Fruit fly (Drosophila melanogaster): Measurements from ENCODE around the gene CG5194.

CG5194 gene

dm6 chr3L:9033999-9034626, 24.5 kb upstream of the CG5194 start (continued):
- TF ChIP-seq CG43689 (GFP tag; IDR thresholded peaks at IDR 0.05) (peak; percentile 59; the same call in 1 of the 2 replicates), CG32767 (GFP tag; IDR thresholded peaks at IDR 0.05) (peak; percentile 68; the same call in 1 of the 2 replicates), CG10147 (GFP tag; optimal IDR thresholded peaks at IDR 0.05) (peak; percentile 25), klu (GFP tag; IDR thresholded peaks at IDR 0.05) (no peak; the same call in 1 of the 2 replicates), run (tag; optimal IDR thresholded peaks at IDR 0.05) (no peak), CG4328 (GFP tag; optimal IDR thresholded peaks at IDR 0.05) (peak; percentile 24), otp (GFP tag; IDR thresholded peaks at IDR 0.05) (peak; percentile 72; the same call in 2 of the 3 replicates), gce (GFP tag; IDR thresholded peaks at IDR 0.05) (peak; percentile 81), bsh (GFP tag; optimal IDR thresholded peaks at IDR 0.05) (peak in 1 of 2 experiments; percentile 67), Rfx (GFP tag; IDR thresholded peaks at IDR 0.05) (0 out of 2 replicates have a peak, but pooled peaks have one; percentile 26), CG9817 (tag; optimal IDR thresholded peaks at IDR 0.05) (no peak), Lim3 (GFP tag; IDR thresholded peaks at IDR 0.05) (no peak), ara (GFP tag; IDR thresholded peaks at IDR 0.05) (peak; percentile 90), CG32532 (GFP tag; IDR thresholded peaks at IDR 0.05) (0 out of 2 replicates have a peak, but pooled peaks have one; percentile 12), vvl (GFP tag; IDR thresholded peaks at IDR 0.05) (peak; percentile 81), Doc2 (GFP tag; IDR thresholded peaks at IDR 0.05) (no peak), dmrt11E (tag; optimal IDR thresholded peaks at IDR 0.05) (peak; percentile 72), CG14860 (GFP tag; IDR thresholded peaks at IDR 0.05; ENCODE audit: partially characterized antibody) (no peak), Mes4 (GFP tag; optimal IDR thresholded peaks at IDR 0.05) (peak; percentile 23), unpg (GFP tag; optimal IDR thresholded peaks at IDR 0.05) (peak; percentile 3), CG3407 (GFP tag; optimal IDR thresholded peaks at IDR 0.05) (no peak), CG10979 (tag; optimal IDR thresholded peaks at IDR 0.05) (peak; percentile 91), CG7987 (GFP tag; optimal IDR thresholded peaks at IDR 0.05) (no peak), Drgx (GFP tag; IDR thresholded peaks at IDR 0.05) (peak; percentile 27; the same call in 1 of the 2 replicates), Fer1 (GFP tag; optimal IDR thresholded peaks at IDR 0.05) (no peak), CG30020 (tag; optimal IDR thresholded peaks at IDR 0.05) (no peak), Taf1 (GFP tag; IDR thresholded peaks at IDR 0.05) (no peak), CG12155 (GFP tag; optimal IDR thresholded peaks at IDR 0.05) (no peak), D19A (tag; optimal IDR thresholded peaks at IDR 0.05) (peak; percentile 78), kni (GFP tag; optimal IDR thresholded peaks at IDR 0.05) (peak; percentile 44), CG3281 (GFP tag; optimal IDR thresholded peaks at IDR 0.05) (no peak), Oaz (GFP tag; IDR thresholded peaks at IDR 0.05) (no peak), CG14667 (GFP tag; IDR thresholded peaks at IDR 0.05) (peak; percentile 55), exex (tag; optimal IDR thresholded peaks at IDR 0.05) (no peak), p53 (GFP tag; optimal IDR thresholded peaks at IDR 0.05) (no peak), Xrp1 (GFP tag; IDR thresholded peaks at IDR 0.05) (peak; percentile 91), Mrtf (GFP tag; IDR thresholded peaks at IDR 0.05) (peak; percentile 66; the same call in 1 of the 3 replicates), Poxn (GFP tag; IDR thresholded peaks at IDR 0.05) (no peak), mirr (GFP tag; optimal IDR thresholded peaks at IDR 0.05) (no peak), usp (GFP tag; optimal IDR thresholded peaks at IDR 0.05) (no peak), pum (GFP tag; optimal IDR thresholded peaks at IDR 0.05) (no peak), CG11695 (GFP tag; IDR thresholded peaks at IDR 0.05) (0 out of 3 replicates have a peak, but pooled peaks have one; percentile 52), ap (GFP tag; IDR thresholded peaks at IDR 0.05) (peak; percentile 59), CG15601 (tag; optimal IDR thresholded peaks at IDR 0.05) (peak; percentile 40), peb (GFP tag; IDR thresholded peaks at IDR 0.05) (peak; percentile 63; the same call in 1 of the 2 replicates), Med (GFP tag) (peak; percentile 85), tin (GFP tag; optimal IDR thresholded peaks at IDR 0.05) (peak; percentile 74), Ets65A (GFP tag) (no peak), Optix (GFP tag; IDR thresholded peaks at IDR 0.05) (no peak), Neu2 (GFP tag; optimal IDR thresholded peaks at IDR 0.05; ENCODE audit: borderline replicate concordance) (peak; percentile 24)

Data from whole organism, embryonic.